Fruit fly (Drosophila melanogaster) whole organism, embryonic: ENCODE data around the gene CG17327.

Experiments used
- Adf1 ChIP-seq: fragments of 200-800 bp; sonication (Bioruptor generic); IDR thresholded peaks from 2 replicates; pipeline ENCODE4 v1.3.6; 2022; ENCODE audit warnings: missing biosample characterization, missing genetic modification characterization
- Atf-2 ChIP-seq: fragments of 200-800 bp; sonication (Bioruptor generic); optimal IDR thresholded peaks from 2 replicates; lab custom pipeline; 2016; ENCODE audit warnings: missing biosample characterization, missing genetic modification characterization
- Atf6 ChIP-seq: fragments of 200-800 bp; sonication (Bioruptor generic); IDR thresholded peaks from 2 replicates; pipeline ENCODE4 v1.3.6; 2022; ENCODE audit warnings: missing biosample characterization, missing genetic modification characterization
- C15 ChIP-seq: fragments of 200-800 bp; sonication (Bioruptor generic); IDR thresholded peaks from 3 replicates; pipeline ENCODE4 v1.3.6; 2022; ENCODE audit warnings: missing biosample characterization, missing genetic modification characterization
- CG10274 ChIP-seq: fragments of 200-800 bp; sonication (Bioruptor generic); optimal IDR thresholded peaks from 3 replicates; lab custom pipeline; 2017; ENCODE audit warnings: missing biosample characterization, mild to moderate bottlenecking, missing genetic modification characterization
- CG10431 ChIP-seq: fragments of 200-800 bp; sonication (Bioruptor generic); optimal IDR thresholded peaks from 3 replicates; lab custom pipeline; 2018; ENCODE audit warnings: missing biosample characterization, mild to moderate bottlenecking, missing genetic modification characterization
- CG10543 ChIP-seq: fragments of 200-800 bp; sonication (Bioruptor generic); optimal IDR thresholded peaks from 3 replicates; lab custom pipeline; 2017; ENCODE audit warnings: missing biosample characterization, mild to moderate bottlenecking, missing genetic modification characterization, moderate library complexity
- CG12299 ChIP-seq: fragments of 200-800 bp; sonication (Bioruptor generic); optimal IDR thresholded peaks from 2 replicates; lab custom pipeline; 2018; ENCODE audit warnings: missing biosample characterization, mild to moderate bottlenecking, missing genetic modification characterization
- CG15269 ChIP-seq: fragments of 200-800 bp; sonication (Bioruptor generic); optimal IDR thresholded peaks from 2 replicates; lab custom pipeline; 2018; ENCODE audit warnings: missing biosample characterization, mild to moderate bottlenecking, missing genetic modification characterization, moderate library complexity
- CG1647 ChIP-seq: fragments of 200-800 bp; sonication (Bioruptor generic); optimal IDR thresholded peaks from 3 replicates; lab custom pipeline; 2016; ENCODE audit warnings: missing biosample characterization, missing genetic modification characterization
- CG17328 ChIP-seq: fragments of 200-800 bp; sonication (Bioruptor generic); IDR thresholded peaks from 2 replicates; pipeline ENCODE4 v1.3.6; 2022; ENCODE audit warnings: missing biosample characterization, missing genetic modification characterization
- CG17912 ChIP-seq: fragments of 200-800 bp; sonication (Bioruptor generic); optimal IDR thresholded peaks from 2 replicates; lab custom pipeline; 2018; ENCODE audit warnings: missing biosample characterization, mild to moderate bottlenecking, missing genetic modification characterization
- CG18619 ChIP-seq: fragments of 200-800 bp; sonication (Bioruptor generic); optimal IDR thresholded peaks from 3 replicates; lab custom pipeline; 2017; ENCODE audit warnings: missing biosample characterization, mild to moderate bottlenecking, missing genetic modification characterization
- CG30020 ChIP-seq: fragments of 200-800 bp; optimal IDR thresholded peaks from 2 replicates; lab custom pipeline; 2019; ENCODE audit warnings: missing biosample characterization, mild to moderate bottlenecking, missing genetic modification characterization, moderate library complexity
- CG3163 ChIP-seq: fragments of 200-800 bp; sonication (Bioruptor generic); optimal IDR thresholded peaks from 3 replicates; lab custom pipeline; 2016; ENCODE audit warnings: missing biosample characterization, missing genetic modification characterization
- CG43689 ChIP-seq: fragments of 200-800 bp; sonication (Bioruptor generic); IDR thresholded peaks from 2 replicates; pipeline ENCODE4 v1.3.6; 2022; ENCODE audit warnings: missing biosample characterization, missing genetic modification characterization
- CG8089 ChIP-seq: fragments of 200-800 bp; sonication (Bioruptor generic); optimal IDR thresholded peaks from 3 replicates; lab custom pipeline; 2016; ENCODE audit warnings: missing biosample characterization, missing genetic modification characterization
- CG9609 ChIP-seq: fragments of 200-800 bp; sonication (Bioruptor generic); optimal IDR thresholded peaks from 3 replicates; lab custom pipeline; 2016; ENCODE audit warnings: missing biosample characterization, missing genetic modification characterization
- CrebB ChIP-seq: fragments of 200-800 bp; sonication (Bioruptor generic); optimal IDR thresholded peaks from 3 replicates; lab custom pipeline; 2018; ENCODE audit warnings: missing biosample characterization, mild to moderate bottlenecking, missing genetic modification characterization
- Dek ChIP-seq: fragments of 200-800 bp; sonication (Bioruptor generic); optimal IDR thresholded peaks from 3 replicates; lab custom pipeline; 2019; ENCODE audit warnings: missing biosample characterization, mild to moderate bottlenecking, missing genetic modification characterization, moderate library complexity
- E2f2 ChIP-seq: fragments of 200-800 bp; sonication (Bioruptor generic); IDR thresholded peaks from 2 replicates; pipeline ENCODE4 v1.3.6; 2022; ENCODE audit warnings: missing biosample characterization, missing genetic modification characterization
- Elba2 ChIP-seq: fragments of 200-800 bp; sonication (Bioruptor generic); optimal IDR thresholded peaks from 3 replicates; lab custom pipeline; 2016; ENCODE audit warnings: missing biosample characterization, missing genetic modification characterization
- Meics ChIP-seq: fragments of 200-800 bp; sonication (Bioruptor generic); optimal IDR thresholded peaks from 2 replicates; lab custom pipeline; 2017; ENCODE audit warnings: missing biosample characterization, mild to moderate bottlenecking, missing genetic modification characterization
- Mes4 ChIP-seq: fragments of 200-800 bp; sonication (Bioruptor generic); optimal IDR thresholded peaks from 2 replicates; lab custom pipeline; 2016; ENCODE audit warnings: missing biosample characterization, missing genetic modification characterization
- Neu2 ChIP-seq: fragments of 200-800 bp; sonication (Bioruptor generic); optimal IDR thresholded peaks from 3 replicates; lab custom pipeline; 2016; ENCODE audit warnings: missing biosample characterization, missing genetic modification characterization, borderline replicate concordance
- Sin3A ChIP-seq: fragments of >200 bp; optimal IDR thresholded peaks from 2 replicates; lab custom pipeline; 2018
- ab ChIP-seq: fragments of 200-800 bp; sonication (Bioruptor generic); optimal IDR thresholded peaks from 2 replicates; lab custom pipeline; 2016; ENCODE audit warnings: missing biosample characterization, missing genetic modification characterization
- cas ChIP-seq: fragments of 200-800 bp; sonication (Bioruptor generic); IDR thresholded peaks from 2 replicates; pipeline ENCODE4 v1.3.6; 2022; ENCODE audit warnings: missing biosample characterization, missing genetic modification characterization
- cato ChIP-seq: fragments of 200-800 bp; sonication (Bioruptor generic); optimal IDR thresholded peaks from 2 replicates; lab custom pipeline; 2016; ENCODE audit warnings: missing biosample characterization, missing genetic modification characterization, borderline replicate concordance
- crc ChIP-seq: fragments of 200-800 bp; sonication (Bioruptor generic); optimal IDR thresholded peaks from 2 replicates; lab custom pipeline; 2016; ENCODE audit warnings: missing biosample characterization, missing genetic modification characterization
- fd96Cb ChIP-seq: fragments of 200-800 bp; sonication (Bioruptor generic); optimal IDR thresholded peaks from 2 replicates; lab custom pipeline; 2018; ENCODE audit warnings: missing biosample characterization, mild to moderate bottlenecking, missing genetic modification characterization, moderate library complexity
- ftz-f1 ChIP-seq: fragments of 200-800 bp; sonication (Bioruptor generic); optimal IDR thresholded peaks from 2 replicates; lab custom pipeline; 2016; ENCODE audit warnings: missing biosample characterization, missing genetic modification characterization
- kah ChIP-seq: fragments of 200-800 bp; sonication (Bioruptor generic); optimal IDR thresholded peaks from 2 replicates; lab custom pipeline; 2018; ENCODE audit warnings: missing biosample characterization, mild to moderate bottlenecking, missing genetic modification characterization
- kay ChIP-seq: fragments of 200-800 bp; sonication (Bioruptor generic); optimal IDR thresholded peaks from 2 replicates; lab custom pipeline; 2016; ENCODE audit warnings: missing biosample characterization, missing genetic modification characterization
- ken ChIP-seq: fragments of 200-800 bp; sonication (Bioruptor generic); IDR thresholded peaks from 3 replicates; pipeline ENCODE4 v1.3.6; 2022; ENCODE audit warnings: missing biosample characterization, missing genetic modification characterization
- lab ChIP-seq: fragments of 200-800 bp; sonication (Bioruptor generic); optimal IDR thresholded peaks from 3 replicates; lab custom pipeline; 2017; ENCODE audit warnings: missing biosample characterization, missing genetic modification characterization, mild to moderate bottlenecking, moderate library complexity, missing genetic modification reagents
- lbe ChIP-seq: fragments of 200-800 bp; sonication (Bioruptor generic); optimal IDR thresholded peaks from 2 replicates; lab custom pipeline; 2016; ENCODE audit warnings: missing biosample characterization, mild to moderate bottlenecking, missing genetic modification characterization
- maf-S ChIP-seq: fragments of 200-800 bp; sonication (Bioruptor generic); optimal IDR thresholded peaks from 2 replicates; lab custom pipeline; 2016; ENCODE audit warnings: missing biosample characterization, missing genetic modification characterization
- mld ChIP-seq: fragments of 200-800 bp; sonication (Bioruptor generic); IDR thresholded peaks from 3 replicates; pipeline ENCODE4 v1.3.6; 2022; ENCODE audit warnings: missing biosample characterization, missing genetic modification characterization; ENCODE audit not compliant: partially characterized antibody
- peb ChIP-seq: fragments of 200-800 bp; sonication (Bioruptor generic); IDR thresholded peaks from 2 replicates; pipeline ENCODE4 v1.3.6; 2022; ENCODE audit warnings: missing biosample characterization, missing genetic modification characterization
- pnt ChIP-seq: fragments of 200-800 bp; sonication (Bioruptor generic); optimal IDR thresholded peaks from 3 replicates; lab custom pipeline; 2016; ENCODE audit warnings: missing biosample characterization, missing genetic modification characterization
- pum ChIP-seq: fragments of 200-800 bp; sonication (Bioruptor generic); optimal IDR thresholded peaks from 2 replicates; lab custom pipeline; 2016; ENCODE audit warnings: missing biosample characterization, missing genetic modification characterization
- repo ChIP-seq: fragments of 200-800 bp; sonication (Bioruptor generic); optimal IDR thresholded peaks from 2 replicates; lab custom pipeline; 2016; ENCODE audit warnings: missing biosample characterization, missing genetic modification characterization
- salm ChIP-seq: fragments of 200-800 bp; sonication (Bioruptor generic); optimal IDR thresholded peaks from 2 replicates; lab custom pipeline; 2018; ENCODE audit warnings: missing biosample characterization, mild to moderate bottlenecking, missing genetic modification characterization
- sc ChIP-seq, 3 experiments: fragments of >200 bp in 2 of 3; fragments of 200-800 bp in 1 of 3; sonication (Bioruptor generic) in 1 of 3; optimal IDR thresholded peaks; 2 replicates in 2 of 3; 3 replicates in 1 of 3; lab custom pipeline; 2017; ENCODE audit warnings: mild to moderate bottlenecking in 1 of 3, missing biosample characterization in 1 of 3, missing genetic modification characterization in 1 of 3, missing genetic modification reagents in 1 of 3
- sima ChIP-seq: fragments of 200-800 bp; sonication (Bioruptor generic); optimal IDR thresholded peaks from 2 replicates; lab custom pipeline; 2016; ENCODE audit warnings: missing biosample characterization, missing genetic modification characterization
- sisA ChIP-seq: fragments of 200-800 bp; sonication (Bioruptor generic); IDR thresholded peaks from 2 replicates; pipeline ENCODE4 v1.3.6; 2022; ENCODE audit warnings: missing biosample characterization, missing genetic modification characterization
- stc ChIP-seq: fragments of 200-800 bp; sonication (Bioruptor generic); IDR thresholded peaks from 2 replicates; pipeline ENCODE4 v1.3.6; 2022; ENCODE audit warnings: missing biosample characterization, missing genetic modification characterization
- tin ChIP-seq: fragments of 200-800 bp; sonication (Bioruptor generic); optimal IDR thresholded peaks from 3 replicates; lab custom pipeline; 2016; ENCODE audit warnings: missing biosample characterization, missing genetic modification characterization
- vnd ChIP-seq: fragments of 200-800 bp; sonication (Bioruptor generic); IDR thresholded peaks from 3 replicates; pipeline ENCODE4 v1.3.6; 2022; ENCODE audit warnings: missing biosample characterization, missing genetic modification characterization; ENCODE audit not compliant: partially characterized antibody

CG17327 gene

DNA sequence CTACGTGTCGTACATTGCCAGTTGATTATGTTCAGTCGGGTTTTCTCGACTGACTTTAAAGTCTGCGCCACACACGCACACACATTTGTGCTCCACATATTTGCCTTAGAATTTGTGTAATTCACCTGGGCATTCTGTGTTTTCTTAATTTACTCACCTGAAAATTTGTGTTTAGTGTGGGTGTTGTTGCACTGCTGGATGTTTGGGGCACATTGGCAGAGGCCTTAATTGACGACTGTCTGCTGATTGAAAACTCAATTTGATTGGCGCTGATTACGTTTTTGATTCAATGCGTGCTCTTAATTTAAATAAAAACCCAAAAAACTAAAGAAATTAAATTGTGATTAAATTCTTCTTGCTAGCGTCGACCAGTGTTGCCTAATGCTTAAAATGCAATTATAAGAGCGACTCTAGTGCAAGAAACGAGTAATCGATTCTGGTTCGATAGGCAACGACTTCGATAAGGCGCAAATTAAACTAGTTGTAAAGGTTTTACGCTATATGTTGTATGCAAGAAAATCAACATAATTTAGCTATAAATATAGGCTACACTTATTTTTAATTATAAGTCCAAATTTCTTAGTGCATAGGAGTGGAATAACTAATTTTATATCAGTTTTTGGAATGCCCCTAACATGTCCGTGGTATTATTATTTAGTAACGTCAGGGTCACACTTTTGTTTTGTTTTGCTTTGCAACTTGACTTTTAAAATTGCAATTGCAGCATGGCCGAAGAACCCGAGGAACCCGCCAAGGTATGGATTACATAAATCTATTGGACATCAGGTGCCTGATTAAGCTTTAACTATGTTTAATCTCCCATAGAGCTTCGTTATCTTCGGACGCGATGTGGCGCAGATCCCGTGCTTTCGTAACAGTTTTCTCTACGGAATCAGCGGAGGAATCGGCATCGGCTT, 33.0 kb upstream of the CG17327 start, which contains the start of the genes CG46281 and CG46280 (continued):
- peak; percentile 9 for TF ChIP-seq repo
- no peak for TF ChIP-seq ken (GFP tag; lab: Robert Waterston, UW)
- TF ChIP-seq peb (GFP tag; lab: Robert Waterston, UW): no peak
- no peak for TF ChIP-seq CG15269 (tag; lab: Kevin White, UChicago)
- peak; percentile 33; the same call in 1 of the 3 replicates for TF ChIP-seq vnd (GFP tag; lab: Robert Waterston, UW)
- TF ChIP-seq sisA (GFP tag; lab: Robert Waterston, UW): no peak
- TF ChIP-seq ftz-f1 (GFP tag; lab: Kevin White, UChicago): no peak
- TF ChIP-seq Sin3A (lab: Kevin White, UChicago): peak; percentile 66
- no peak for TF ChIP-seq CG10431
- no peak for TF ChIP-seq crc (GFP tag; lab: Kevin White, UChicago)
- no peak for TF ChIP-seq kay (GFP tag; lab: Kevin White, UChicago)
- no peak for TF ChIP-seq CG43689 (GFP tag; lab: Robert Waterston, UW)
- TF ChIP-seq Elba2 (GFP tag; lab: Kevin White, UChicago): no peak
- TF ChIP-seq C15: no peak
- TF ChIP-seq CG9609: peak; percentile 47
- TF ChIP-seq CG17328 (GFP tag; lab: Robert Waterston, UW): no peak
- no peak for TF ChIP-seq ab (GFP tag; lab: Kevin White, UChicago)
- peak; percentile 18 for TF ChIP-seq CG12299
- TF ChIP-seq sima (GFP tag; lab: Kevin White, UChicago): no peak
- TF ChIP-seq lbe (GFP tag; lab: Kevin White, UChicago): peak; percentile 15
- TF ChIP-seq E2f2 (GFP tag; lab: Robert Waterston, UW): peak; percentile 70
- TF ChIP-seq CG8089: no peak
- TF ChIP-seq Neu2: no peak
- no peak for TF ChIP-seq fd96Cb
- TF ChIP-seq CG30020 (tag; lab: Kevin White, UChicago): peak; percentile 74
- no peak for TF ChIP-seq lab (GFP tag; lab: Kevin White, UChicago)
- TF ChIP-seq Meics (GFP tag; lab: Kevin White, UChicago): no peak
- no peak for TF ChIP-seq Atf-2 (GFP tag; lab: Kevin White, UChicago)
- TF ChIP-seq CG3163: no peak
- no peak for TF ChIP-seq stc (GFP tag; lab: Robert Waterston, UW)
- no peak for TF ChIP-seq mld (GFP tag; lab: Robert Waterston, UW)
- TF ChIP-seq kah (GFP tag; lab: Kevin White, UChicago): no peak
- TF ChIP-seq CG18619 (GFP tag; lab: Kevin White, UChicago): no peak
- peak; percentile 25 for TF ChIP-seq CG1647 (GFP tag; lab: Kevin White, UChicago)
- TF ChIP-seq Atf6: no peak
- TF ChIP-seq CG10543 (GFP tag; lab: Kevin White, UChicago): no peak
- no peak for TF ChIP-seq pnt
- TF ChIP-seq Adf1 (GFP tag; lab: Robert Waterston, UW): no peak
- no peak for TF ChIP-seq salm (tag; lab: Kevin White, UChicago)
- no peak for TF ChIP-seq maf-S (GFP tag; lab: Kevin White, UChicago)
- TF ChIP-seq CrebB (tag; lab: Kevin White, UChicago): no peak
- peak; percentile 34 for TF ChIP-seq pum (GFP tag; lab: Kevin White, UChicago)
- no peak for TF ChIP-seq CG17912 (GFP tag; lab: Kevin White, UChicago)
- TF ChIP-seq cato (GFP tag; lab: Kevin White, UChicago): peak; percentile 1
- TF ChIP-seq Mes4 (GFP tag; lab: Kevin White, UChicago): no peak
- no peak for TF ChIP-seq sc (optimal IDR thresholded peaks at IDR 0.05; lab: Kevin White, UChicago)
- no peak for TF ChIP-seq sc (GFP tag; optimal IDR thresholded peaks at IDR 0.05; lab: Kevin White, UChicago)
- no peak for TF ChIP-seq CG10274 (GFP tag; lab: Kevin White, UChicago)
- TF ChIP-seq cas (GFP tag; lab: Robert Waterston, UW): 0 out of 2 replicates have a peak, but pooled peaks have one; percentile 21
- TF ChIP-seq Dek (tag; lab: Kevin White, UChicago): no peak
- TF ChIP-seq tin (GFP tag; lab: Kevin White, UChicago): peak; percentile 29
